Worm (Caenorhabditis elegans): ENCODE data around the gene Y45G12B.3.

DNA sequence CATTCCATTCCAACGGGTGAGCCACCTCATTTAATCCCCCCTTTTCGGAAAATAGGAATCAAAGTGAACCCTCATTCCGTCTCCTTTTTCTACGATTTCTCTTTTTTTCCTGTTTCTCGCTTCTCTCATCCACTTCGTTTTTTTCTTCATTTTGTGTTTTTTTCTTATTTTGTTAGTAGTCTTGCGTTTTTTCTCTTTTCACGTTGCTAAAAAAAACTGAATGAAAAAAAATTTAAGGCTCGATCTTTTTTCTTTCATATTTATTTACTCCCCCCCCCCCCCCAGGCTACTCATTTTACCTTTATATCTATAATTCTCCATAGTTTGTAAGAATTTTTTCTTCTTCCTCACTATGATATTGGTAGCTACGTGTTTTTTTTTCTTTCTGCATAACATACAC, 18.4 kb downstream of the Y45G12B.3 start:
- TF ChIP-seq ceh-24 (tag; optimal IDR thresholded peaks at IDR 0.05), result no peak
- no peak for TF ChIP-seq F13H6.1 (tag; optimal IDR thresholded peaks at IDR 0.05)
- no peak for TF ChIP-seq dmd-4 (tag; optimal IDR thresholded peaks at IDR 0.05; ENCODE audit: borderline replicate concordance)
- TF ChIP-seq K09A11.1 (tag; optimal IDR thresholded peaks at IDR 0.05; ENCODE audit: insufficient read depth), result no peak
- TF ChIP-seq unc-42 (tag; optimal IDR thresholded peaks at IDR 0.05), result no peak
- TF ChIP-seq elt-2 (tag; optimal IDR thresholded peaks at IDR 0.05), result no peak
- TF ChIP-seq unc-55 (GFP tag; optimal IDR thresholded peaks at IDR 0.05), result no peak
- no peak for TF ChIP-seq pqm-1 (tag; optimal IDR thresholded peaks at IDR 0.05)
- TF ChIP-seq hlh-8 (tag; optimal IDR thresholded peaks at IDR 0.05), result no peak
